Worm (Caenorhabditis elegans) whole organism, young adult: ENCODE results near the gene F38B6.3.

Experiments
- ZK185.1 ChIP-seq: sonication (generic microtip); optimal IDR thresholded peaks from 2 replicates; lab custom pipeline; 2016; ENCODE audit warnings: mild to moderate bottlenecking, missing genetic modification characterization, missing compliant biosample characterization; ENCODE audit not compliant: poor library complexity, severe bottlenecking
- sdz-38 ChIP-seq: sonication (generic microtip); optimal IDR thresholded peaks from 2 replicates; lab custom pipeline; 2016; ENCODE audit warnings: missing genotype, missing genetic modification characterization, missing compliant biosample characterization
- snpc-1.1 ChIP-seq: sonication (generic microtip); optimal IDR thresholded peaks from 2 replicates; lab custom pipeline; 2017; ENCODE audit warnings: missing genetic modification characterization, mild to moderate bottlenecking, missing compliant biosample characterization, antibody characterized with exemption, moderate library complexity, missing genotype, missing genetic modification reagents; ENCODE audit not compliant: insufficient read depth
- snpc-4 ChIP-seq, 5 experiments: fragments of 150-350 bp in 1 of 5; sonication (generic microtip) in 4 of 5; optimal IDR thresholded peaks; 2 replicates each; lab custom pipeline; 2014 to 2018; ENCODE audit warnings: missing genetic modification characterization in 5 of 5, missing biosample characterization in 3 of 5, antibody characterized with exemption in 2 of 5, mild to moderate bottlenecking in 2 of 5, missing compliant biosample characterization in 2 of 5, missing genotype in 2 of 5, moderate library complexity in 2 of 5, missing genetic modification reagents in 1 of 5
- unc-62 ChIP-seq: fragments of 150-350 bp; optimal IDR thresholded peaks from 2 replicates; lab custom pipeline; 2014; ENCODE audit warnings: missing biosample characterization, missing genetic modification reagents, missing genetic modification characterization

- TF ChIP-seq ZK185.1 (tag; lab: Kevin White, UChicago): no peak
- no peak for TF ChIP-seq sdz-38 (tag; lab: Kevin White, UChicago)
- TF ChIP-seq snpc-1.1 (tag; lab: Kevin White, UChicago): no peak
- TF ChIP-seq unc-62 (GFP tag; lab: Kevin White, UChicago): no peak
- TF ChIP-seq snpc-4 (GFP tag; optimal IDR thresholded peaks at IDR 0.05; lab: Kevin White, UChicago): no peak
- no peak for TF ChIP-seq snpc-4 (tag; optimal IDR thresholded peaks at IDR 0.05; lab: Kevin White, UChicago)
These were observed 24.1 kb upstream of the F38B6.3 start for ce11 chrX:6669366-6669765.
